Worm (Caenorhabditis elegans): ENCODE data around the gene T05A8.2.

- TF ChIP-seq B0019.2 (GFP tag; conservative IDR thresholded peaks at IDR 0.05) (no peak), pha-4 (tag; optimal IDR thresholded peaks at IDR 0.05) (no peak), unc-62 (GFP tag; optimal IDR thresholded peaks at IDR 0.05) (no peak), lin-40 (tag; optimal IDR thresholded peaks at IDR 0.05) (no peak), F57C9.4 (tag; optimal IDR thresholded peaks at IDR 0.05) (no peak), T07F8.4 (tag; optimal IDR thresholded peaks at IDR 0.05) (no peak), ztf-6 (GFP tag; IDR thresholded peaks at IDR 0.05) (no peak), cebp-1 (GFP tag; IDR thresholded peaks at IDR 0.05) (no peak), cebp-1 (tag; optimal IDR thresholded peaks at IDR 0.05) (no peak), dpl-1 (GFP tag; optimal IDR thresholded peaks at IDR 0.05) (no peak), repo-1 (tag; optimal IDR thresholded peaks at IDR 0.05) (no peak), pbrm-1 (GFP tag; IDR thresholded peaks at IDR 0.05) (no peak), cebp-2 (GFP tag; IDR thresholded peaks at IDR 0.05) (no peak), nfya-1 (tag; optimal IDR thresholded peaks at IDR 0.05; ENCODE audit: borderline replicate concordance, insufficient read depth) (no peak)
These were observed 26.1 kb upstream of the T05A8.2 start for ce11 chrII:2736938-2737337.
